Fruit fly (Drosophila melanogaster) whole organism, adult: ENCODE data around the gene hb.

Source experiments
- CG11617 ChIP-seq: fragments of 200-800 bp; sonication (Bioruptor generic); optimal IDR thresholded peaks from 2 replicates; lab custom pipeline; 2017; ENCODE audit warnings: mild to moderate bottlenecking, missing biosample characterization, missing genetic modification reagents, missing genetic modification characterization
- CG12768 ChIP-seq: fragments of 200-800 bp; sonication (Bioruptor generic); optimal IDR thresholded peaks from 2 replicates; lab custom pipeline; 2017; ENCODE audit warnings: missing biosample characterization, missing genetic modification characterization, mild to moderate bottlenecking, moderate library complexity, missing genetic modification reagents
- CG14711 ChIP-seq: fragments of 200-800 bp; sonication (Bioruptor generic); optimal IDR thresholded peaks from 2 replicates; lab custom pipeline; 2018; ENCODE audit warnings: missing biosample characterization, mild to moderate bottlenecking, missing genetic modification characterization, moderate library complexity
- CG1620 ChIP-seq: fragments of 200-800 bp; sonication (Bioruptor generic); optimal IDR thresholded peaks from 2 replicates; lab custom pipeline; 2016; ENCODE audit warnings: missing biosample characterization, missing genetic modification characterization
- CG33017 ChIP-seq: fragments of 200-800 bp; sonication (Bioruptor generic); optimal IDR thresholded peaks from 2 replicates; lab custom pipeline; 2018; ENCODE audit warnings: missing biosample characterization, mild to moderate bottlenecking, missing genetic modification characterization, moderate library complexity
- CG5204 ChIP-seq: fragments of 200-800 bp; sonication (Bioruptor generic); optimal IDR thresholded peaks from 2 replicates; lab custom pipeline; 2016; ENCODE audit warnings: missing biosample characterization, missing genetic modification characterization
- CG7045 ChIP-seq: fragments of 200-800 bp; sonication (Bioruptor generic); optimal IDR thresholded peaks from 2 replicates; lab custom pipeline; 2017; ENCODE audit warnings: missing biosample characterization, mild to moderate bottlenecking, missing genetic modification characterization
- CG7101 ChIP-seq: fragments of 200-800 bp; sonication (Bioruptor generic); optimal IDR thresholded peaks from 2 replicates; lab custom pipeline; 2018; ENCODE audit warnings: missing biosample characterization, mild to moderate bottlenecking, missing genetic modification characterization, moderate library complexity
- Clk ChIP-seq: fragments of 200-800 bp; sonication (Bioruptor generic); optimal IDR thresholded peaks from 2 replicates; lab custom pipeline; 2017; ENCODE audit warnings: missing biosample characterization, missing genetic modification characterization
- Crg-1 ChIP-seq: fragments of 200-800 bp; sonication (Bioruptor generic); optimal IDR thresholded peaks from 2 replicates; lab custom pipeline; 2016; ENCODE audit warnings: missing biosample characterization, missing genetic modification characterization
- Hr96 ChIP-seq: fragments of 200-800 bp; sonication (Bioruptor generic); optimal IDR thresholded peaks from 2 replicates; lab custom pipeline; 2016; ENCODE audit warnings: missing biosample characterization, missing genetic modification characterization
- Mnt ChIP-seq: fragments of 200-800 bp; sonication (Bioruptor generic); optimal IDR thresholded peaks from 2 replicates; lab custom pipeline; 2016; ENCODE audit warnings: missing biosample characterization, mild to moderate bottlenecking, missing genetic modification characterization
- bab1 ChIP-seq: fragments of 200-800 bp; sonication (Bioruptor generic); optimal IDR thresholded peaks from 3 replicates; lab custom pipeline; 2019; ENCODE audit warnings: missing biosample characterization, mild to moderate bottlenecking, missing genetic modification characterization, moderate library complexity
- cic ChIP-seq: fragments of 200-800 bp; sonication (Bioruptor generic); optimal IDR thresholded peaks from 2 replicates; lab custom pipeline; 2017; ENCODE audit warnings: missing biosample characterization, mild to moderate bottlenecking, missing genetic modification characterization, moderate library complexity
- cnc ChIP-seq, 2 experiments: fragments of >200 bp; optimal IDR thresholded peaks; 2 replicates each; lab custom pipeline; 2017
- kay ChIP-seq: fragments of 200-800 bp; sonication (Bioruptor generic); peaks from one replicate; lab custom pipeline; 2016; ENCODE audit warnings: missing biosample characterization, missing genetic modification characterization, borderline replicate concordance
- ovo ChIP-seq: fragments of 200-800 bp; sonication (Bioruptor generic); optimal IDR thresholded peaks from 2 replicates; lab custom pipeline; 2016; ENCODE audit warnings: missing biosample characterization, missing genetic modification characterization
- pad ChIP-seq: fragments of 200-800 bp; sonication (Bioruptor generic); optimal IDR thresholded peaks from 3 replicates; lab custom pipeline; 2017; ENCODE audit warnings: missing biosample characterization, missing genetic modification characterization, mild to moderate bottlenecking, moderate library complexity, missing genetic modification reagents
- tj ChIP-seq: fragments of 200-800 bp; sonication (Bioruptor generic); optimal IDR thresholded peaks from 3 replicates; lab custom pipeline; 2017; ENCODE audit warnings: missing biosample characterization, mild to moderate bottlenecking, missing genetic modification characterization, moderate library complexity
- toe ChIP-seq: fragments of 200-800 bp; sonication (Bioruptor generic); optimal IDR thresholded peaks from 2 replicates; lab custom pipeline; 2016; ENCODE audit warnings: missing biosample characterization, missing genetic modification characterization

hb gene

dm6 chr3R:8679934-8680333 is 17.7 kb downstream of the hb start, which contains the start of gene CG33325:
CG33325 (minus strand) TSS chr3R:8680034.
- no peak for TF ChIP-seq pad
- TF ChIP-seq Crg-1 (GFP tag; lab: Kevin White, UChicago) = no peak
- TF ChIP-seq CG14711 = no peak

dm6 chr3R:8676560-8677000 is 21.0 kb downstream of the hb start, which contains the start of the genes Unc50, CG11755 and CG8043:
Unc50 (minus strand) TSS chr3R:8676613.
CG11755 (plus strand) TSS chr3R:8676915.
CG8043 (plus strand) TSS chr3R:8676915.
- peak; percentile 82 for TF ChIP-seq CG1620 (GFP tag; lab: Kevin White, UChicago)
- peak; percentile 81 for TF ChIP-seq CG7045 (GFP tag; lab: Kevin White, UChicago)
- peak; percentile 54 for TF ChIP-seq tj (GFP tag; lab: Kevin White, UChicago)
- no peak for TF ChIP-seq cnc (optimal IDR thresholded peaks at IDR 0.05; lab: Kevin White, UChicago)
- TF ChIP-seq kay (GFP tag; lab: Kevin White, UChicago) = peak; percentile 94
- peak; percentile 90 for TF ChIP-seq bab1 (GFP tag; lab: Kevin White, UChicago)
- TF ChIP-seq CG7101 (tag; lab: Kevin White, UChicago) = peak; percentile 80
- TF ChIP-seq CG14711 = peak; percentile 74
- peak; percentile 86 for TF ChIP-seq CG5204 (GFP tag; lab: Kevin White, UChicago)
- peak; percentile 59 for TF ChIP-seq pad
- peak; percentile 67 for TF ChIP-seq CG33017 (tag; lab: Kevin White, UChicago)
- peak; percentile 44 for TF ChIP-seq ovo
- peak; percentile 59 for TF ChIP-seq Clk (GFP tag; lab: Kevin White, UChicago)
- peak; percentile 73 for TF ChIP-seq CG12768
- peak; percentile 85 for TF ChIP-seq CG11617 (GFP tag; lab: Kevin White, UChicago)
- peak; percentile 89 for TF ChIP-seq toe
- TF ChIP-seq Mnt (GFP tag; lab: Kevin White, UChicago) = peak; percentile 74
- TF ChIP-seq Crg-1 (GFP tag; lab: Kevin White, UChicago) = peak; percentile 73
- peak; percentile 82 for TF ChIP-seq Hr96 (GFP tag; lab: Kevin White, UChicago)
- TF ChIP-seq cic = peak; percentile 37

dm6 chr3R:8673803-8674234 is 23.8 kb downstream of the hb start, which contains the start of gene mRpL19:
mRpL19 (plus strand) TSS chr3R:8674109.
- peak; percentile 76 for TF ChIP-seq CG7101 (tag; lab: Kevin White, UChicago)
- TF ChIP-seq CG33017 (tag; lab: Kevin White, UChicago) = peak; percentile 68
- TF ChIP-seq CG11617 (GFP tag; lab: Kevin White, UChicago) = peak; percentile 44
- TF ChIP-seq ovo = no peak
- TF ChIP-seq pad = no peak
- peak; percentile 20 for TF ChIP-seq tj (GFP tag; lab: Kevin White, UChicago)
- TF ChIP-seq kay (GFP tag; lab: Kevin White, UChicago) = peak; percentile 88
- TF ChIP-seq CG5204 (GFP tag; lab: Kevin White, UChicago) = no peak
- peak; percentile 59 for TF ChIP-seq Mnt (GFP tag; lab: Kevin White, UChicago)
- TF ChIP-seq cic = peak; percentile 27
- TF ChIP-seq cnc (optimal IDR thresholded peaks at IDR 0.05; lab: Kevin White, UChicago) = no peak
- TF ChIP-seq Crg-1 (GFP tag; lab: Kevin White, UChicago) = no peak
- no peak for TF ChIP-seq Clk (GFP tag; lab: Kevin White, UChicago)
- TF ChIP-seq Hr96 (GFP tag; lab: Kevin White, UChicago) = no peak
- TF ChIP-seq CG7045 (GFP tag; lab: Kevin White, UChicago) = peak; percentile 43
- peak; percentile 73 for TF ChIP-seq bab1 (GFP tag; lab: Kevin White, UChicago)
- no peak for TF ChIP-seq toe
- no peak for TF ChIP-seq CG1620 (GFP tag; lab: Kevin White, UChicago)
- no peak for TF ChIP-seq CG12768
- peak; percentile 64 for TF ChIP-seq CG14711

dm6 chr3R:8670529-8671491 is 26.8 kb downstream of the hb start, which contains the start of gene p:
p (minus strand) TSS chr3R:8670684.
- TF ChIP-seq CG5204 (GFP tag; lab: Kevin White, UChicago) = peak; percentile 54
- no peak for TF ChIP-seq Clk (GFP tag; lab: Kevin White, UChicago)
- peak; percentile 21 for TF ChIP-seq Crg-1 (GFP tag; lab: Kevin White, UChicago)
- TF ChIP-seq CG12768 = peak; percentile 34
- TF ChIP-seq CG14711 = peak; percentile 35
- peak; percentile 35 for TF ChIP-seq pad
- TF ChIP-seq CG7101 (tag; lab: Kevin White, UChicago) = peak; percentile 41
- peak; percentile 89 for TF ChIP-seq tj (GFP tag; lab: Kevin White, UChicago)
- TF ChIP-seq toe = peak; percentile 45
- TF ChIP-seq bab1 (GFP tag; lab: Kevin White, UChicago) = peak; percentile 64
- TF ChIP-seq cnc (optimal IDR thresholded peaks at IDR 0.05; lab: Kevin White, UChicago) = no peak
- TF ChIP-seq ovo = peak; percentile 36
- TF ChIP-seq CG11617 (GFP tag; lab: Kevin White, UChicago) = no peak
- TF ChIP-seq CG33017 (tag; lab: Kevin White, UChicago) = peak; percentile 64
- TF ChIP-seq CG1620 (GFP tag; lab: Kevin White, UChicago) = peak; percentile 21
- TF ChIP-seq cic = peak; percentile 78
- peak; percentile 24 for TF ChIP-seq Hr96 (GFP tag; lab: Kevin White, UChicago)
- peak; percentile 71 for TF ChIP-seq kay (GFP tag; lab: Kevin White, UChicago)
- peak; percentile 69 for TF ChIP-seq CG7045 (GFP tag; lab: Kevin White, UChicago)
- TF ChIP-seq Mnt (GFP tag; lab: Kevin White, UChicago) = peak; percentile 9

dm6 chr3R:8669900-8670528 is 27.6 kb downstream of the hb start:
- TF ChIP-seq CG1620 (GFP tag; lab: Kevin White, UChicago) (no peak), CG33017 (tag; lab: Kevin White, UChicago) (peak; percentile 8), cic (no peak), Mnt (GFP tag; lab: Kevin White, UChicago) (peak; percentile 77)
